Worm (Caenorhabditis elegans) whole organism, L3 larva: ENCODE results near the gene capa-1.

ENCODE experiments used
- aly-2 ChIP-seq: fragments of 150-350 bp; optimal IDR thresholded peaks from 2 replicates; lab custom pipeline; 2014; ENCODE audit warnings: missing biosample characterization, missing genetic modification characterization
- ama-1 ChIP-seq: fragments of 150-350 bp; optimal IDR thresholded peaks from 2 replicates; lab custom pipeline; 2018
- ceh-82 ChIP-seq: fragments of 150-350 bp; optimal IDR thresholded peaks from 2 replicates; lab custom pipeline; 2014; ENCODE audit warnings: missing biosample characterization, missing genetic modification characterization
- egl-27 ChIP-seq: sonication (generic microtip); optimal IDR thresholded peaks from 4 replicates; lab custom pipeline; 2017; ENCODE audit warnings: missing biosample characterization, missing genetic modification reagents, missing genetic modification characterization
- elt-3 ChIP-seq, 3 experiments: fragments of 150-350 bp in 1 of 3; sonication (generic microtip) in 2 of 3; optimal IDR thresholded peaks; 2 replicates in 2 of 3; 4 replicates in 1 of 3; lab custom pipeline; 2014 to 2017; ENCODE audit warnings: missing biosample characterization in 3 of 3, missing genetic modification characterization in 3 of 3
- jun-1 ChIP-seq: fragments of 150-350 bp; optimal IDR thresholded peaks from 2 replicates; lab custom pipeline; 2014; ENCODE audit warnings: missing biosample characterization, missing genetic modification reagents, missing genetic modification characterization
- lin-39 ChIP-seq: fragments of 150-350 bp; optimal IDR thresholded peaks from 2 replicates; lab custom pipeline; 2018; ENCODE audit warnings: missing biosample characterization, missing genetic modification reagents, missing genetic modification characterization
- mdl-1 ChIP-seq: fragments of 150-350 bp; optimal IDR thresholded peaks from 2 replicates; lab custom pipeline; 2014; ENCODE audit warnings: missing biosample characterization, missing genetic modification characterization
- nhr-23 ChIP-seq: fragments of 150-350 bp; optimal IDR thresholded peaks from 2 replicates; lab custom pipeline; 2014; ENCODE audit warnings: missing biosample characterization, missing genetic modification reagents, missing genetic modification characterization
- nhr-25 ChIP-seq: sonication (generic microtip); optimal IDR thresholded peaks from 2 replicates; lab custom pipeline; 2017; ENCODE audit warnings: missing biosample characterization, missing genetic modification characterization
- nhr-67 ChIP-seq: fragments of 150-350 bp; optimal IDR thresholded peaks from 2 replicates; lab custom pipeline; 2014; ENCODE audit warnings: missing biosample characterization, missing genetic modification characterization
- pqm-1 ChIP-seq: fragments of 150-350 bp; optimal IDR thresholded peaks from 2 replicates; lab custom pipeline; 2017; ENCODE audit warnings: missing biosample characterization, missing genetic modification characterization, inconsistent platforms
- skn-1 ChIP-seq: fragments of 150-350 bp; optimal IDR thresholded peaks from 2 replicates; lab custom pipeline; 2014; ENCODE audit warnings: missing biosample characterization, missing genetic modification characterization
- unc-62 ChIP-seq: fragments of 150-350 bp; sonication (generic microtip); optimal IDR thresholded peaks from 4 replicates; lab custom pipeline; 2014; ENCODE audit warnings: missing biosample characterization, missing genetic modification reagents, missing genetic modification characterization

DNA sequence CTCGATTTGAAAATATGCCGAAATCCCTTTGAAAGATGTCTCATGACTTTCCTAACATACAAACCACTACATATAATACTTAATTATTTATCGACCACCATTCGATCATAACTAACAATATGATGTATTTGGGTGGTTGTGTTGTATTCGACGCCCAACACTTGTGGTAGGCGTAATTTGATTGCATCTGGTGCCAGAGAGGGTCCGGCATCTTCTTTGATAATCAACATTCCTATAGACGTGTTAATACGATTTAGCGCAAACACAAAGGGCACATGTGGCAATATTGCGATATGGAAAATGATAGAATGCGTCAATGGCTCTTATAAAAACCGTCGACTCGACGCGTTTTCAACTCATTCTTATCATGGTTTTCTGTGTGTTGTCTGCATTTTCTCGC lies 15.3 kb upstream of the capa-1 start:
- TF ChIP-seq jun-1 (no peak), ceh-82 (no peak), egl-27 (tag; lab: Kevin White, UChicago) (no peak), nhr-67 (tag; lab: Kevin White, UChicago) (no peak), skn-1 (tag; lab: Kevin White, UChicago) (no peak), lin-39 (tag; lab: Kevin White, UChicago) (no peak), aly-2 (tag; lab: Kevin White, UChicago) (no peak), elt-3 (tag; optimal IDR thresholded peaks at IDR 0.05; lab: Kevin White, UChicago) (no peak), pqm-1 (no peak), mdl-1 (tag; lab: Kevin White, UChicago) (no peak), unc-62 (GFP tag; lab: Kevin White, UChicago) (no peak), nhr-23 (no peak), nhr-25 (tag; lab: Kevin White, UChicago) (no peak), ama-1 (lab: Kevin White, UChicago) (no peak)
